Worm (Caenorhabditis elegans): ENCODE data around the gene Y75B12B.13.
A peak's percentile ranks its signal among the peaks of the same experiment; 100 is the strongest.

The Y75B12B.13 gene

DNA sequence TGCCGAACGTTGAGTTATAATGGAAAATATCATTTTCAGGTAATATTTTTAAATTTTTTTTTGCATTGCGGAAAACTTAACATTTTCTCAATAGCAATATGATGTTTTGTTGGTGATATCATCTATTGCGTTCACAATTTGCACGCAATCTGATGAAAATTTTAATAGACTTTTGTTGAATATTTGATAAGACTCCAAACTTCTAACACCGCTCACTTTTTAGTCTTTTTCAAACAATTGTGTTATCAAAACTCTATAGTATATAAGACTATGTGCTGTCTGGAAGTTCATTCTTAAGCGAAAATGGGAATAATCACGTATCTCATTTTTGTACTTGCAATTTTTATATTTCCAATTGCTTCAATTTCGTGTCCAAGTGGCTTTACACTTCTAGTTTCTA, 18.4 kb downstream of the Y75B12B.13 start, which contains the start of gene clec-47 (continued):
- no peak for TF ChIP-seq mcd-1 (GFP tag; IDR thresholded peaks at IDR 0.05)
- no peak for TF ChIP-seq ceh-79 (tag; optimal IDR thresholded peaks at IDR 0.05)
- TF ChIP-seq lag-1 (GFP tag; IDR thresholded peaks at IDR 0.05), result no peak

DNA sequence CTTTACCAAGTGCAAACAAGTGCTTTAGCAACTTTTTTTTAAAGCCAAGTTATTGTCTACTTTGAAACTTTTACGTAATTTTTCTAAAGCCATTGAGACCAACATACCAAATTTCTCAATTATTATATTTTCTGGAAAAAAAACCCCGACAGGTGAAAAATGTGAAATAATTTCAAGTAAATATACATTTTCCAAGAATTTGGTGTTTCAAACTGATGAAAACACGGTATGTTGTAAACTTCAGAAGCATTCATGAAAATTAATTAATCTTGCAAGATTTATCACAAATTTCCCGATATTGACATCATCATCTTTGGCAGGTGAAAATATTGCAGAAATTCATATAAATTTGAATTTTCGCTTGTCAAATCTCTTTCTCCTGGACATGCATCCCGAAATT, 31.1 kb downstream of the Y75B12B.13 start, which contains the start of gene srz-11:
Gene srz-11, plus strand, starts transcription at position 386 of the 400 bp plus-strand sequence.
- TF ChIP-seq ZK185.1 (tag; optimal IDR thresholded peaks at IDR 0.05; ENCODE audit: poor library complexity, severe bottlenecking), result no peak

DNA sequence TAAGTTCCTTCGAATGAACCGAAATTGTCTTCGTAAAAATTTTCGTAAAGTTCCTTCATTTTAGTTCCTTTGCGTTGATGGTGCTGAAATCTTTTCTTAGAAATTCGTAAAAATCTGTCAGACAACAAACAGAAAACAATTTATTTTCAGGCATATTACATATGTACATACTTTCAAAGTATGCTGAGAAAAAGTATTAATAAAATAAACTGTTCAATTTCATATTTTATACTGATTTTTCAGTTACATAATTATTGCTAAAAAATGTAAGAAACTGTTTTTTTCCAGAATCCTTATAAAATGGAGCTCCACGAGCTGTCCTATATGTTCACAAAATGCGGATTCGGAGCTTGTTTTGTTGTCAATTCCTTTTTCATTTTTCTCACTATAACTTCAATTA, 35.1 kb downstream of the Y75B12B.13 start, which contains the start of gene str-45:
Gene str-45, plus strand, starts transcription at position 301 of the 400 bp plus-strand sequence.
- TF ChIP-seq snpc-1.1 (tag; optimal IDR thresholded peaks at IDR 0.05; ENCODE audit: insufficient read depth) (no peak), zfh-2 (GFP tag; conservative IDR thresholded peaks at IDR 0.05) (no peak), sdz-38 (tag; optimal IDR thresholded peaks at IDR 0.05) (no peak), dox-1 (GFP tag; IDR thresholded peaks at IDR 0.05) (no peak), ztf-3 (GFP tag; optimal IDR thresholded peaks at IDR 0.05) (no peak), lin-35 (GFP tag; optimal IDR thresholded peaks at IDR 0.05) (no peak), ztf-18 (tag; optimal IDR thresholded peaks at IDR 0.05) (no peak), snpc-1.3 (tag; optimal IDR thresholded peaks at IDR 0.05; ENCODE audit: insufficient read depth) (no peak), him-1 (tag; optimal IDR thresholded peaks at IDR 0.05) (no peak), lag-1 (GFP tag; IDR thresholded peaks at IDR 0.05) (no peak), snpc-4 (GFP tag; optimal IDR thresholded peaks at IDR 0.05) (no peak), snpc-4 (tag; optimal IDR thresholded peaks at IDR 0.05) (no peak), aptf-2 (GFP tag; conservative IDR thresholded peaks at IDR 0.05) (no peak), dpff-1 (tag; optimal IDR thresholded peaks at IDR 0.05) (no peak), mxl-1 (tag; optimal IDR thresholded peaks at IDR 0.05) (no peak), ccch-3 (GFP tag; optimal IDR thresholded peaks at IDR 0.05) (no peak), B0035.1 (tag; optimal IDR thresholded peaks at IDR 0.05) (no peak)

DNA sequence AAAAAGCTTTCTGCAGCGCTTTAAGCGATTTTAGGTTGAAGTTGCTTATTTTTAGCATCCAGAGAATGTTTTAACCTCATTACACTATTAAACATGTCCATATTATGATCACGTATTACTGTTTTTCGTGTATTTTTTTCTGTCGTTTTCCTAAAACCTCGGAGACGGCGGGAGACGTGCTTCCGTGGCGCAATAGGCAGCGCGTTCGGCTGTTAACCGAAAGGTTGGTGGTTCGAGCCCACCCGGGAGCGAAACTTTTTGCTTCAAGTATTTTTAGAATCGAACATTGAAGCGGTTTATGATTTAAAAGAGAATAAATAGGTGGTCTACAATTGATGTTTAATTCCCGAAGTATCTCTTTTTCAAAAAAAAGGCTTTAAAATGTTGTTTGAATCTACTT, 37.3 kb downstream of the Y75B12B.13 start:
- no peak for TF ChIP-seq F22D6.2 (tag; optimal IDR thresholded peaks at IDR 0.05)
- peak; percentile 75 for TF ChIP-seq D2030.7 (GFP tag; IDR thresholded peaks at IDR 0.05)
- no peak for TF ChIP-seq hlh-26 (GFP tag; conservative IDR thresholded peaks at IDR 0.05)
- TF ChIP-seq unc-130 (GFP tag; optimal IDR thresholded peaks at IDR 0.05), result no peak
- TF ChIP-seq B0261.1 (tag; optimal IDR thresholded peaks at IDR 0.05), result peak; percentile 78
- no peak for TF ChIP-seq ama-1 (optimal IDR thresholded peaks at IDR 0.05)
- TF ChIP-seq ama-1 (GFP tag; optimal IDR thresholded peaks at IDR 0.05), result no peak
- TF ChIP-seq F49E8.2 (tag; optimal IDR thresholded peaks at IDR 0.05; ENCODE audit: insufficient read depth), result no peak
- no peak for TF ChIP-seq atf-7 (tag; optimal IDR thresholded peaks at IDR 0.05)
- no peak for TF ChIP-seq madf-8 (GFP tag; conservative IDR thresholded peaks at IDR 0.05)
- peak; percentile 2 for TF ChIP-seq lsy-27 (tag; optimal IDR thresholded peaks at IDR 0.05; ENCODE audit: borderline replicate concordance, insufficient read depth)
- no peak for TF ChIP-seq lsl-1 (GFP tag; optimal IDR thresholded peaks at IDR 0.05)
- peak; percentile 62; the same call in 1 of the 2 replicates for TF ChIP-seq hmg-1.2 (GFP tag; IDR thresholded peaks at IDR 0.05)
- TF ChIP-seq nhr-90 (tag; optimal IDR thresholded peaks at IDR 0.05), result peak; percentile 17
- TF ChIP-seq snpc-1.1 (tag; optimal IDR thresholded peaks at IDR 0.05; ENCODE audit: insufficient read depth), result peak; percentile 17
- peak; percentile 41 for TF ChIP-seq die-1 (tag; optimal IDR thresholded peaks at IDR 0.05)
- peak; percentile 78 for TF ChIP-seq him-1 (tag; optimal IDR thresholded peaks at IDR 0.05)
- peak; percentile 25; the same call in 1 of the 2 replicates for TF ChIP-seq ceh-100 (GFP tag; IDR thresholded peaks at IDR 0.05)
- TF ChIP-seq tbp1 (GFP tag; optimal IDR thresholded peaks at IDR 0.05), result peak; percentile 87
- TF ChIP-seq rpc-1 (optimal IDR thresholded peaks at IDR 0.05), result peak; percentile 55
- TF ChIP-seq rpc-1 (tag; optimal IDR thresholded peaks at IDR 0.05), result peak; percentile 79
- TF ChIP-seq ceh-91 (GFP tag; IDR thresholded peaks at IDR 0.05), result no peak
- no peak for TF ChIP-seq ztf-3 (GFP tag; optimal IDR thresholded peaks at IDR 0.05)
- TF ChIP-seq snpc-4 (GFP tag; optimal IDR thresholded peaks at IDR 0.05), result no peak
- TF ChIP-seq snpc-4 (tag; optimal IDR thresholded peaks at IDR 0.05), result no peak
- TF ChIP-seq ztf-28 (GFP tag; IDR thresholded peaks at IDR 0.05), result 0 out of 2 replicates have a peak, but pooled peaks have one; percentile 53
- TF ChIP-seq F23B12.7 (tag; optimal IDR thresholded peaks at IDR 0.05; ENCODE audit: insufficient read depth), result peak; percentile 77
- TF ChIP-seq attf-5 (GFP tag; optimal IDR thresholded peaks at IDR 0.05), result peak; percentile 38
